Fruit fly (Drosophila melanogaster) whole organism, prepupa: ENCODE measurements around the gene CG3982.

Experiments
- CG10669 ChIP-seq: fragments of 200-800 bp; sonication (Bioruptor generic); optimal IDR thresholded peaks from 3 replicates; lab custom pipeline; 2018; ENCODE audit warnings: missing biosample characterization, mild to moderate bottlenecking, missing genetic modification characterization, moderate library complexity
- CG11902 ChIP-seq: fragments of 200-800 bp; sonication (Bioruptor generic); optimal IDR thresholded peaks from 3 replicates; lab custom pipeline; 2016; ENCODE audit warnings: missing biosample characterization, missing genetic modification characterization
- CG15336 ChIP-seq: fragments of 200-800 bp; sonication (Bioruptor generic); IDR thresholded peaks from 2 replicates; pipeline ENCODE4 v1.3.6; 2022; ENCODE audit warnings: missing biosample characterization, missing genetic modification characterization
- CG1621 ChIP-seq: fragments of 200-800 bp; sonication (Bioruptor generic); optimal IDR thresholded peaks from 3 replicates; lab custom pipeline; 2018; ENCODE audit warnings: missing biosample characterization, mild to moderate bottlenecking, missing genetic modification characterization
- CG34406 ChIP-seq: fragments of 200-800 bp; sonication (Bioruptor generic); optimal IDR thresholded peaks from 3 replicates; lab custom pipeline; 2016; ENCODE audit warnings: missing biosample characterization, missing genetic modification characterization
- CG6163 ChIP-seq: fragments of 200-800 bp; sonication (Bioruptor generic); IDR thresholded peaks from 3 replicates; pipeline ENCODE4 v1.3.6; 2022; ENCODE audit warnings: missing biosample characterization, missing genetic modification characterization
- CG6276 ChIP-seq: fragments of 200-800 bp; sonication (Bioruptor generic); optimal IDR thresholded peaks from 2 replicates; lab custom pipeline; 2017; ENCODE audit warnings: missing biosample characterization, mild to moderate bottlenecking, missing genetic modification characterization
- CG8119 ChIP-seq: fragments of 200-800 bp; sonication (Bioruptor generic); IDR thresholded peaks from 3 replicates; pipeline ENCODE4 v1.3.6; 2022; ENCODE audit warnings: missing biosample characterization, missing genetic modification characterization
- CG8319 ChIP-seq: fragments of 200-800 bp; sonication (Bioruptor generic); optimal IDR thresholded peaks from 3 replicates; lab custom pipeline; 2016; ENCODE audit warnings: missing biosample characterization, missing genetic modification characterization
- CG8632 ChIP-seq: fragments of 200-800 bp; sonication (Bioruptor generic); optimal IDR thresholded peaks from 3 replicates; lab custom pipeline; 2016; ENCODE audit warnings: missing biosample characterization, missing genetic modification characterization
- CG9139 ChIP-seq: fragments of 200-800 bp; sonication (Bioruptor generic); optimal IDR thresholded peaks from 3 replicates; lab custom pipeline; 2017; ENCODE audit warnings: missing biosample characterization, mild to moderate bottlenecking, missing genetic modification characterization
- Eip75B ChIP-seq: fragments of 200-800 bp; sonication (Bioruptor generic); optimal IDR thresholded peaks from 3 replicates; lab custom pipeline; 2016; ENCODE audit warnings: missing biosample characterization, missing genetic modification characterization
- Eip78C ChIP-seq: fragments of 200-800 bp; sonication (Bioruptor generic); peaks from one replicate; lab custom pipeline; 2016; ENCODE audit warnings: missing biosample characterization, missing genetic modification characterization
- Ets96B ChIP-seq: fragments of 200-800 bp; optimal IDR thresholded peaks from 2 replicates; lab custom pipeline; 2019; ENCODE audit warnings: missing biosample characterization, mild to moderate bottlenecking, missing genetic modification characterization, moderate library complexity
- Gug ChIP-seq: fragments of 200-800 bp; sonication (Bioruptor generic); IDR thresholded peaks from 2 replicates; pipeline ENCODE4 v1.3.6; 2022; ENCODE audit warnings: missing biosample characterization, missing genetic modification characterization
- Hr39 ChIP-seq: fragments of 200-800 bp; sonication (Bioruptor generic); optimal IDR thresholded peaks from 2 replicates; lab custom pipeline; 2016; ENCODE audit warnings: missing biosample characterization, missing genetic modification characterization
- Hr4 ChIP-seq: fragments of 200-800 bp; sonication (Bioruptor generic); optimal IDR thresholded peaks from 3 replicates; lab custom pipeline; 2016; ENCODE audit warnings: missing biosample characterization, missing genetic modification characterization
- Lpt ChIP-seq: fragments of 200-800 bp; sonication (Bioruptor generic); optimal IDR thresholded peaks from 3 replicates; lab custom pipeline; 2016; ENCODE audit warnings: missing biosample characterization, missing genetic modification characterization
- Met ChIP-seq: fragments of 200-800 bp; sonication (Bioruptor generic); optimal IDR thresholded peaks from 3 replicates; lab custom pipeline; 2016; ENCODE audit warnings: missing biosample characterization, missing genetic modification characterization
- OdsH ChIP-seq: fragments of 200-800 bp; sonication (Bioruptor generic); optimal IDR thresholded peaks from 3 replicates; lab custom pipeline; 2016; ENCODE audit warnings: missing biosample characterization, missing genetic modification characterization
- Smox ChIP-seq: fragments of 200-800 bp; sonication (Bioruptor generic); optimal IDR thresholded peaks from 3 replicates; lab custom pipeline; 2016; ENCODE audit warnings: missing biosample characterization, missing genetic modification characterization
- acj6 ChIP-seq: fragments of 200-800 bp; sonication (Bioruptor generic); optimal IDR thresholded peaks from 3 replicates; lab custom pipeline; 2016; ENCODE audit warnings: missing biosample characterization, missing genetic modification characterization
- dsx ChIP-seq: fragments of 200-800 bp; optimal IDR thresholded peaks from 3 replicates; lab custom pipeline; 2019; ENCODE audit warnings: missing biosample characterization, mild to moderate bottlenecking, missing genetic modification characterization, moderate library complexity; ENCODE audit not compliant: poor library complexity, severe bottlenecking
- eg ChIP-seq: fragments of 200-800 bp; sonication (Bioruptor generic); IDR thresholded peaks from 3 replicates; pipeline ENCODE4 v1.3.6; 2022; ENCODE audit warnings: missing biosample characterization, missing genetic modification characterization
- fd59A ChIP-seq: fragments of 200-800 bp; sonication (Bioruptor generic); optimal IDR thresholded peaks from 2 replicates; lab custom pipeline; 2017; ENCODE audit warnings: missing biosample characterization, mild to moderate bottlenecking, missing genetic modification characterization, missing genetic modification reagents
- fd85E ChIP-seq: fragments of 200-800 bp; sonication (Bioruptor generic); optimal IDR thresholded peaks from 3 replicates; lab custom pipeline; 2016; ENCODE audit warnings: missing biosample characterization, missing genetic modification characterization
- pdm3 ChIP-seq: fragments of 200-800 bp; sonication (Bioruptor generic); optimal IDR thresholded peaks from 3 replicates; lab custom pipeline; 2016; ENCODE audit warnings: missing biosample characterization, missing genetic modification characterization
- spab ChIP-seq: fragments of 200-800 bp; sonication (Bioruptor generic); optimal IDR thresholded peaks from 2 replicates; lab custom pipeline; 2017; ENCODE audit warnings: missing biosample characterization, mild to moderate bottlenecking, missing genetic modification characterization, missing genetic modification reagents
- ss ChIP-seq, 2 experiments: fragments of 200-800 bp; sonication (Bioruptor generic); optimal IDR thresholded peaks; 2 replicates in 1 of 2; 3 replicates in 1 of 2; lab custom pipeline; 2017 to 2018; ENCODE audit warnings: mild to moderate bottlenecking in 2 of 2, missing biosample characterization in 2 of 2, missing genetic modification characterization in 2 of 2, moderate library complexity in 1 of 2
- svp ChIP-seq: fragments of 200-800 bp; sonication (Bioruptor generic); peaks from one replicate; lab custom pipeline; 2016; ENCODE audit warnings: missing biosample characterization, missing genetic modification characterization
- vri ChIP-seq: fragments of 200-800 bp; sonication (Bioruptor generic); optimal IDR thresholded peaks from 3 replicates; lab custom pipeline; 2016; ENCODE audit warnings: missing biosample characterization, mild to moderate bottlenecking, missing genetic modification characterization

CG3982 gene

DNA sequence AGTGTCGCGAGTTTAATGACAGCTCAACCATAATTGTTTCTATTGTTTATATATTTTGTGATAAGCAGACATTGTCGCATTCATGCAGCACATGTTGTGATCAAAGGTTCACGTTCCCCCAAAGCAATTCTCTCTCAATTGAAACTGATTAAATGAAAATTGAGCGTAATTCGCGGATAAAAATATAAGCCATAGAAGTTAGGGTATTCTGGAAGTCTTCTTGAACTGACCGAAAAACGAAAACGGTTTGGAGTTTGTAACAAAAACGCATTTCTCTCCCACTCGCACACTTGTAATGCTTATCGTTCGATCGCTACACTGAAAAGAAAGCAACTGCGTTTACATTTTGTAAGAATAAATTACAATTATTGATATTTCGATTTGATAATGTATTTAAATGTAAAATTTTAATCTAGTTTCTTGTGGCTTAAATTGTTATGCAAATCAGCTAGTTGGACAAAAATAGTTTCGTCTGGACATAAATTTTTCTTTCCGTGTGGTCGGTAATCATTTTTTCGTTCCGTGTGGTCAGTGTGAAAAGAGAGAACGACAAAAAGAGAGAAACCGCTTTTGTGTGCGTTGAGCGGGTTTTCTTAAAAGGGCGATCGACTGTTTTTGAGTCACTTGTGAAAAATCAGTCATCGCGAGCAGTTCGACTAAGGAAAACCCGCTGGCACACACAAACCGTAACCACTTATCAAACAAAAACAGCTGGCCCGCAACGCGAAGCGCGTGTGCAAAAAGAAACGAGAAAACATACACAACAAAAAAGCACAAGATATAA, 5.6 kb upstream of the CG3982 start, which contains the start of gene aay (continued):
- TF ChIP-seq CG11902 (GFP tag; lab: Kevin White, UChicago) (peak; percentile 98), eg (GFP tag; lab: Robert Waterston, UW) (peak; percentile 98), CG8632 (GFP tag; lab: Kevin White, UChicago) (peak; percentile 99), CG10669 (GFP tag; lab: Kevin White, UChicago) (peak; percentile 98), ss (GFP tag; optimal IDR thresholded peaks at IDR 0.05; lab: Kevin White, UChicago) (peak; percentile 95 to 98), CG9139 (GFP tag; lab: Kevin White, UChicago) (peak; percentile 92), CG8319 (peak; percentile 98), Ets96B (peak; percentile 98), Met (GFP tag; lab: Kevin White, UChicago) (peak; percentile 99), CG15336 (GFP tag; lab: Robert Waterston, UW) (peak; percentile 99), acj6 (GFP tag; lab: Kevin White, UChicago) (peak; percentile 99), OdsH (peak; percentile 99), CG34406 (GFP tag; lab: Kevin White, UChicago) (peak; percentile 100), Gug (GFP tag; lab: Robert Waterston, UW) (peak; percentile 98), CG6163 (GFP tag; lab: Robert Waterston, UW) (peak; percentile 98), vri (GFP tag; lab: Kevin White, UChicago) (peak; percentile 98), Smox (GFP tag; lab: Kevin White, UChicago) (peak; percentile 99), spab (GFP tag; lab: Kevin White, UChicago) (peak; percentile 95), svp (GFP tag; lab: Kevin White, UChicago) (peak; percentile 100)

DNA sequence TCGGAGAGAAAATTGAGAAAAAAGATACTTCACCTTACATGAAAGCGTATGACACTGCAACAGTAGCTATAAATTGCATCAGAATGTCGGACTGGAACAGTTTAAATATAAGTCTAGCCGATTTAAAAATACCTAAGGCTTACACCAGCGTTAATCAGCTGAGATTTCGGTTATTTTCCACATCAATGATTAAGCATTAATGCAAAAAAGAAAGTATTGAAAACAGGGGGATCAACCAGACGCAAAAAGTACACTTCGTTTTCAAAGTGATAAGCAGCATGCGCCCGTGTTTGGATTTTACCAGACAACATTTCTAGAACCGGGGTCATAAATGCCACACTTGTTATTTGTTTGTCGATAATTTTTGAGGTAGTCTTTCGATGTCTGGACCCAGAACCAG, 4.9 kb upstream of the CG3982 start:
- TF ChIP-seq pdm3, result no peak
- TF ChIP-seq Eip78C (GFP tag; lab: Kevin White, UChicago), result peak; percentile 8

DNA sequence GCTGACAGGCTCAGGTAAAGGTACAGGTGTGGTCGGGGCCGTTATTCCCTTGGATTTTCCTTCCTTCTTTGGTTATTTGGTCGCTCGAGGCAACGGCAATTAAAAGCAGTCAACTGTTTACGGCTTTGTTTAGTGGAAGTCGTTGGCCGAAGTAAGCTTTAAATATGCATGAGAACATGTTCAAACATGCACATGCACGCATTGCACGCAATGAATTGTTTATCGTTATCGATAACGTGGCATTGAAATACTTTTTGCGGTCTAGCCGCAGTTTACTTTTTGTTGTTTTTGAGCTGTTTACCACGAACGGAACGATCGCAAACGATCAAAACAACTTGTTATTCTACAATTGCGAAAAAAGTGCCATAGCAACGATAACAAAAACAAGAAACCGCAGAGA, 4.4 kb upstream of the CG3982 start:
- TF ChIP-seq ss (GFP tag; optimal IDR thresholded peaks at IDR 0.05; lab: Kevin White, UChicago) (peak in 1 of 2 experiments; percentile 52), dsx (GFP tag; lab: Kevin White, UChicago) (no peak)
- TF ChIP-seq, all 60 proteins: peak for 1

DNA sequence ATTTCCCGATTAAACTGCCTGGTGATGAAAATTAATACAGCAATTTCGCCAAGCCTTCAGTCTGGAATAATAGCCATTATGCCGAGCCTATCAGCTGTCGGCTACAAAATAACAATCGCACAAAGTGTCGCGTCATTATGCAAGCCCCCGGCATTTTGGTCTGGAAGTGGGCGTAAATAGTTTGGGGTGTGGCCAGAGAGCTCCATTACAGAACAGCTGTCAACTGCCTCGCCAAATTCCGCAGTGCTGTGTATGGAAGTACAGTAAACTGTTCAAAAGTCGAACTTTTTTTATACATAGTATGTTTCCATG, 3.6 kb upstream of the CG3982 start:
- TF ChIP-seq fd85E (GFP tag; lab: Kevin White, UChicago), result no peak
- no peak for TF ChIP-seq Eip75B (GFP tag; lab: Kevin White, UChicago)
- no peak for TF ChIP-seq CG6276 (GFP tag; lab: Kevin White, UChicago)
- no peak for TF ChIP-seq CG34406 (GFP tag; lab: Kevin White, UChicago)
- TF ChIP-seq pdm3, result no peak
- TF ChIP-seq fd59A, result no peak
- TF ChIP-seq Hr4 (GFP tag; lab: Kevin White, UChicago), result no peak
- no peak for TF ChIP-seq CG1621 (tag; lab: Kevin White, UChicago)
- no peak for TF ChIP-seq CG6163 (GFP tag; lab: Robert Waterston, UW)
- TF ChIP-seq Hr39 (GFP tag; lab: Kevin White, UChicago), result no peak
- TF ChIP-seq CG8119 (GFP tag; lab: Robert Waterston, UW), result no peak
- TF ChIP-seq Lpt, result no peak
- TF ChIP-seq CG10669 (GFP tag; lab: Kevin White, UChicago), result no peak
- TF ChIP-seq dsx (GFP tag; lab: Kevin White, UChicago), result no peak
- TF ChIP-seq Gug (GFP tag; lab: Robert Waterston, UW), result no peak
- no peak for TF ChIP-seq OdsH
- TF ChIP-seq, all 60 proteins: peak for 0
